Worm (Caenorhabditis elegans) whole organism, L4 larva: ENCODE data around the gene Y57G11B.2.
A peak's percentile ranks its signal among the peaks of the same experiment; 100 is the strongest.

Experiments used
- F49E8.2 ChIP-seq: sonication (generic microtip); optimal IDR thresholded peaks from 2 replicates; lab custom pipeline; 2016; ENCODE audit warnings: missing compliant biosample characterization, mild to moderate bottlenecking, missing genetic modification characterization, borderline replicate concordance
- R02D3.7 ChIP-seq: fragments of 150-350 bp; sonication (generic microtip); optimal IDR thresholded peaks from 3 replicates; lab custom pipeline; 2014; ENCODE audit warnings: missing biosample characterization, missing genetic modification characterization
- Y105C5A.15 ChIP-seq: fragments of 200-800 bp; sonication (Bioruptor generic); IDR thresholded peaks from 2 replicates; pipeline ENCODE4 v1.3.6; 2022; ENCODE audit warnings: missing genetic modification characterization, missing compliant biosample characterization
- Y48G9A.11 ChIP-seq: fragments of 200-800 bp; sonication (Bioruptor generic); IDR thresholded peaks from 2 replicates; pipeline ENCODE4 v1.3.6; 2022; ENCODE audit warnings: missing genetic modification reagents, missing genetic modification characterization, missing compliant biosample characterization
- Y5F2A.4 ChIP-seq: fragments of 200-800 bp; sonication (Bioruptor generic); optimal IDR thresholded peaks from 2 replicates; lab custom pipeline; 2018; ENCODE audit warnings: mild to moderate bottlenecking, missing genetic modification characterization, missing compliant biosample characterization
- Y75B8A.6 ChIP-seq: fragments of 200-800 bp; sonication (Bioruptor generic); IDR thresholded peaks from 2 replicates; pipeline ENCODE4 v1.3.6; 2022; ENCODE audit warnings: missing genetic modification reagents, missing genetic modification characterization, missing compliant biosample characterization
- ZK337.2 ChIP-seq: fragments of 200-800 bp; sonication (Bioruptor generic); IDR thresholded peaks from 2 replicates; pipeline ENCODE4 v1.3.6; 2022; ENCODE audit warnings: missing genetic modification reagents, missing genetic modification characterization, missing compliant biosample characterization
- ama-1 ChIP-seq: fragments of 150-350 bp; optimal IDR thresholded peaks from 2 replicates; lab custom pipeline; 2014; ENCODE audit warnings: inconsistent platforms, mixed read lengths
- attf-4 ChIP-seq: sonication (generic microtip); optimal IDR thresholded peaks from 3 replicates; lab custom pipeline; 2017; ENCODE audit warnings: missing biosample characterization, missing genetic modification characterization
- ceh-44 ChIP-seq: fragments of 200-800 bp; sonication (Bioruptor generic); IDR thresholded peaks from 2 replicates; pipeline ENCODE4 v1.3.6; 2022; ENCODE audit warnings: missing genetic modification reagents, missing genetic modification characterization, missing compliant biosample characterization
- ces-1 ChIP-seq: fragments of 150-350 bp; sonication (generic microtip); optimal IDR thresholded peaks from 4 replicates; lab custom pipeline; 2014; ENCODE audit warnings: missing biosample characterization, missing genetic modification reagents, missing genetic modification characterization
- ctbp-1 ChIP-seq: fragments of 200-800 bp; sonication (Bioruptor generic); IDR thresholded peaks from 2 replicates; pipeline ENCODE4 v1.3.6; 2022; ENCODE audit warnings: missing genetic modification reagents, missing genetic modification characterization, missing compliant biosample characterization
- fos-1 ChIP-seq: fragments of 150-350 bp; optimal IDR thresholded peaks from 2 replicates; lab custom pipeline; 2014; ENCODE audit warnings: missing biosample characterization, missing genetic modification characterization
- hif-1 ChIP-seq, 2 experiments: sonication (generic microtip); optimal IDR thresholded peaks; 2 replicates each; lab custom pipeline; 2016 to 2017; ENCODE audit warnings: missing compliant biosample characterization in 2 of 2, missing genetic modification characterization in 2 of 2, missing genetic modification reagents in 2 of 2, missing genotype in 2 of 2, mild to moderate bottlenecking in 1 of 2
- hlh-30 ChIP-seq: sonication (generic microtip); optimal IDR thresholded peaks from 2 replicates; lab custom pipeline; 2017; ENCODE audit warnings: antibody characterized with exemption, mild to moderate bottlenecking, missing genetic modification characterization, missing compliant biosample characterization; ENCODE audit not compliant: insufficient read depth
- lin-13 ChIP-seq: fragments of 150-350 bp; optimal IDR thresholded peaks from 2 replicates; lab custom pipeline; 2014; ENCODE audit warnings: missing biosample characterization, missing genetic modification reagents, missing genetic modification characterization
- lin-38 ChIP-seq: fragments of 200-800 bp; sonication (Bioruptor generic); IDR thresholded peaks from 2 replicates; pipeline ENCODE4 v1.3.6; 2022; ENCODE audit warnings: missing genetic modification reagents, missing genetic modification characterization, missing compliant biosample characterization
- lir-3 ChIP-seq: sonication (generic microtip); optimal IDR thresholded peaks from 2 replicates; lab custom pipeline; 2016; ENCODE audit warnings: mild to moderate bottlenecking, missing genetic modification characterization, missing compliant biosample characterization
- mdt-29 ChIP-seq: fragments of 200-800 bp; sonication (Bioruptor generic); IDR thresholded peaks from 2 replicates; pipeline ENCODE4 v1.3.6; 2022; ENCODE audit warnings: missing genetic modification reagents, missing genetic modification characterization, missing compliant biosample characterization
- nhr-11 ChIP-seq: fragments of 150-350 bp; optimal IDR thresholded peaks from 2 replicates; lab custom pipeline; 2014; ENCODE audit warnings: missing biosample characterization, missing genetic modification characterization
- nhr-111 ChIP-seq: fragments of 200-800 bp; sonication (Bioruptor generic); optimal IDR thresholded peaks from 2 replicates; lab custom pipeline; 2018; ENCODE audit warnings: mild to moderate bottlenecking, missing genetic modification characterization, missing compliant biosample characterization
- nhr-41 ChIP-seq: fragments of 200-800 bp; sonication (Bioruptor generic); IDR thresholded peaks from 2 replicates; pipeline ENCODE4 v1.3.6; 2022; ENCODE audit warnings: missing genetic modification reagents, missing genetic modification characterization, missing compliant biosample characterization
- nhr-6 ChIP-seq: fragments of 150-350 bp; optimal IDR thresholded peaks from 2 replicates; lab custom pipeline; 2014; ENCODE audit warnings: missing biosample characterization, missing genetic modification characterization
- nhr-76 ChIP-seq: fragments of 150-350 bp; optimal IDR thresholded peaks from 2 replicates; lab custom pipeline; 2014; ENCODE audit warnings: missing biosample characterization, missing genetic modification characterization
- pqm-1 ChIP-seq: sonication (generic microtip); optimal IDR thresholded peaks from 2 replicates; lab custom pipeline; 2017; ENCODE audit warnings: missing biosample characterization, missing genetic modification characterization
- set-16 ChIP-seq: fragments of 200-800 bp; sonication (Bioruptor generic); IDR thresholded peaks from 2 replicates; pipeline ENCODE4 v1.3.6; 2022; ENCODE audit warnings: missing genetic modification reagents, missing genetic modification characterization, missing compliant biosample characterization
- snpc-1.2 ChIP-seq: fragments of 200-800 bp; sonication (Bioruptor generic); IDR thresholded peaks from 2 replicates; pipeline ENCODE4 v1.3.6; 2022; ENCODE audit warnings: missing genetic modification reagents, missing genetic modification characterization, missing compliant biosample characterization
- tag-97 ChIP-seq: fragments of 200-800 bp; sonication (Bioruptor generic); IDR thresholded peaks from 2 replicates; pipeline ENCODE4 v1.3.6; 2022; ENCODE audit warnings: missing genetic modification characterization, missing compliant biosample characterization
- unc-130 ChIP-seq: sonication (generic microtip); optimal IDR thresholded peaks from 2 replicates; lab custom pipeline; 2016; ENCODE audit warnings: missing genetic modification reagents, missing genetic modification characterization, missing compliant biosample characterization
- vab-7 ChIP-seq: fragments of 200-800 bp; sonication (Bioruptor generic); IDR thresholded peaks from 2 replicates; pipeline ENCODE4 v1.3.6; 2022; ENCODE audit warnings: missing genetic modification reagents, missing genetic modification characterization, missing compliant biosample characterization

Gene Y57G11B.2

DNA sequence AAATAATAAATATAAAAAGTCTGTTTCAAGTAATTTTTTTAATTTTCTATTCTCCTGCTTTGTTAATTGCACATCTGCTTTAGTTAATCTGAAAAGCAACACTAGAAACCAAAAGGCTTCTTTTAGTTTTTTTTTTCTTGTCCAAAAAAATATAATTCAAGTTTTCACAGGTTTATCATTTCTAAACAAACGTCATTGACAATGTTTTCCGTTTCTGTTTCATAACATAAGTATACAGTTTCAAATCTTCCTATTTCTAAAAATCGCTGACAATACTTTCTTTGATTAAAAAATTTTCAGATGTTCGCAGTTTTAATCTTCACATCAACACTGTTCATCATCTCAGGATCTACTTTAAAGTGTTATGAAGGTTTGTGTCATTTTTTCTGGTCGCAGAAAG, at the start of gene Y57G11B.2:
TSS of gene Y57G11B.2 (plus strand) at position 301 of the 400 bp plus-strand sequence.
- TF ChIP-seq set-16 (no peak), nhr-111 (GFP tag; lab: Kevin White, UChicago) (no peak), lin-13 (no peak), F49E8.2 (no peak), lir-3 (tag; lab: Kevin White, UChicago) (no peak)

DNA sequence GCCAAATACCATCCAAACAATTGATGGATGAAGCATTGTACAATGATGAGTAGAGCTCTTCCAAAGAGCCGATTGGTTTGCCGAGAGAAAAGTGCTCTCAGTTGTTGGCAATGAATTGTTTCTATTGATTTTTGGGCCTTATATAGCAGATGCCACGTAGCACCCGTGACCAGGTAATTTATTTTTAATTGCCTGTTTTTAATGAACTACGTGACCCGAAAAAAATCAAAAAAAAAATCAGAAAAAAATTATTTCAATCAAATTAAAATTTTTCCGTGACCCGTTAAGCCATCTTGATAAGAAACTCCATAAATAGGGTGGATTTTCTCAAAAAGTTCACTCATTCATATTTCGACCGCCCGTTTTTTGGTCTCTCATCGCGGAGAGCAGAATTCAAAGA, 45.7 kb upstream of the Y57G11B.2 start, which contains the start of the genes Y57G11A.2 and T27E7.1:
TSS of gene Y57G11A.2 (minus strand) at position 101 of the 400 bp plus-strand sequence.
TSS of gene T27E7.1 (plus strand) at position 337 of the 400 bp plus-strand sequence.
- TF ChIP-seq fos-1 (tag; lab: Kevin White, UChicago) (no peak), attf-4 (tag; lab: Kevin White, UChicago) (no peak), nhr-6 (tag; lab: Kevin White, UChicago) (no peak), R02D3.7 (tag; lab: Kevin White, UChicago) (no peak), ces-1 (GFP tag; lab: Kevin White, UChicago) (no peak), Y5F2A.4 (GFP tag; lab: Kevin White, UChicago) (no peak), pqm-1 (tag; lab: Kevin White, UChicago) (no peak), ctbp-1 (no peak), Y105C5A.15 (GFP tag; lab: Robert Waterston, UW) (no peak), nhr-11 (tag; lab: Kevin White, UChicago) (no peak)
- TF ChIP-seq, all 104 proteins: peak for 0

DNA sequence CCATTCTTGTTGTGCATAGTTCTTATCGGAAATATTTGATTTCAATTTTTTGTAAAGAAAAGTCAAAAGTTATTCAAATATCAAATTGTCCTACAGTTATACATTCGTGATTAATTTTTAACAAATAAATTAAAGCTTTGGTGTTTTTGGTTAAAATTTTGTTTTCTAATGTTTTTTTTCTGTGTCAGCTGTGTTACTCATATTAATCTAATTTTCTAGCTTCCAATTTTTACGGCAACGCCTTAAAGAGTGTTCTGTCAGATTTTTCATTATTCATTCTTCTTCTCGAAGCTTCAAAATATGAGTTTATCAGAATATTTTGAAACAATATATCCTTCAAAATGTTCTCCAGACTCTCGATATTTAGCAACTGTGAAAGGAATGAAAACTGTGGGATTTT, 41.6 kb upstream of the Y57G11B.2 start, which contains the start of gene srh-63:
TSS of gene srh-63 (plus strand) at position 301 of the 400 bp plus-strand sequence.
- TF ChIP-seq tag-97 = no peak
- no peak for TF ChIP-seq hif-1 (tag; optimal IDR thresholded peaks at IDR 0.05; lab: Kevin White, UChicago)
- TF ChIP-seq, all 104 proteins: peak for 0

DNA sequence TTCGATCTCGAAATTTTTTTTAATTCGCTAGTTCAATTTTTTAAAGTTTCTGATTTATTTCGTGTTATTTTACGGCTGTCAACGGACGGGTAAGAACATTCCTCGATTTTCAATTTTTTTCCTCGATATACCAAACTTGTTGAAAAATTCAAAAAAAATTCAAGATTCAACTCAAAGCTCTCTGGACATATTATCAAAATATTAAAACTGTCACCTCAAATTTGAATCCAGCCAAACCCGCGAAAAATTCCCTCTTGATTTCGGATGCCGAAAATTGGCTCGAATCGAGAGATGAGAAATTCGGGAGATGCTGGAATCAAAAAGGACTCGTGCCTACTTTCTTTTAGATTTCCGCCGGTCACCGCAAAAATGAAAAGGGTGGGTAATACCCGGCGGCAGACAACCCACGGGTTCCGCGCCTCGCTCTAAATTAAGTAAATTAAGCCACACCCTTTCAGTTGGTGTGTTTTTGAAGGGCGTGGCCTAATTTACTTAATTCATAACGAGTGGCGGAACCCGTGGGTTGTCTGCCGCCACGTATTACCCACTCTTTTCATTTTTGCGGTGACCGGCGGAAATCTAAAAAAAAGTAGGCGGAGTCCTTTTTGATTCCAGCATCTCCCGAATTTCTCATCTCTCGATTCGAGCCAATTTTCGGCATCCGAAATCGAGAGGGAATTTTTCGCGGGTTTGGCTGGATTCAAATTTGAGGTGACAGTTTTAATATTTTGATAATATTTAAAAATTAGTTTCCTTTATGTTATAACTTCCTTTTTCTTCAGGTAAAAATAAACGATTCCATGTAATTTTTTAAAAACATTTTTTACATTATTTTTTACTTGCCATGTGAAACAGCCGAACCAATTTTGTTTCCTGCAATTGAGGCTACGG, 39.6 kb upstream of the Y57G11B.2 start:
- peak; percentile 100 for TF ChIP-seq snpc-1.2 (GFP tag; lab: Robert Waterston, UW)
- TF ChIP-seq unc-130 (GFP tag; lab: Kevin White, UChicago) = peak; percentile 12
- peak; percentile 58 for TF ChIP-seq lin-38
- peak; percentile 93 for TF ChIP-seq mdt-29 (GFP tag; lab: Robert Waterston, UW)
- 0 out of 2 replicates have a peak, but pooled peaks have one; percentile 10 for TF ChIP-seq vab-7 (GFP tag; lab: Robert Waterston, UW)
- peak; percentile 74 for TF ChIP-seq Y48G9A.11 (GFP tag; lab: Robert Waterston, UW)
- peak; percentile 68; the same call in 1 of the 2 replicates for TF ChIP-seq ceh-44

DNA sequence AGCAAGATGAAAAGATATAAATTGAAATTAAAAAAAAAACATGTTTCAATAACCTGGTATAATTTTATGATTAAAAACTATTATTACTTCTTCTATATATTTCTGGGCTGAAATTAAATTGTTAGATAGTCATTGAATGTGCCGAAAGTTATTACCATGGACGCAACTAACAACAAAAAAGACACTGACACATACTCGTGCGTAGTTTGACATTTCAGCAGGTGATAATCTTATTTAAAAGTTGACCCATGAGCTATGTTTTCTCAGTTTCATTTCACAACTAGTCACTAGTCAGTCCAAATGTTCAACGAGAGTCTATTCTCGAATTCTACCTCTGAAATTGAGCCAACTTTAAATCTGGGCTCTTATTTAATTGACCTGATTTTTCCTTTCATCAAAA, 36.4 kb upstream of the Y57G11B.2 start, which contains the start of gene T27E7.3:
TSS of gene T27E7.3 (plus strand) at position 301 of the 400 bp plus-strand sequence.
- TF ChIP-seq nhr-76 (tag; lab: Kevin White, UChicago) = no peak
- TF ChIP-seq nhr-41 (GFP tag; lab: Robert Waterston, UW) = no peak
- no peak for TF ChIP-seq nhr-111 (GFP tag; lab: Kevin White, UChicago)
- no peak for TF ChIP-seq ama-1 (lab: Kevin White, UChicago)
- no peak for TF ChIP-seq ZK337.2 (GFP tag; lab: Robert Waterston, UW)
- no peak for TF ChIP-seq hlh-30
- no peak for TF ChIP-seq Y75B8A.6 (GFP tag; lab: Robert Waterston, UW)
